Worm (Caenorhabditis elegans): ENCODE results near the gene ska-3.

ce11 chrIII:5709224-5709623 is 30.4 kb upstream of the ska-3 start, which contains the start of gene hpo-28:
- TF ChIP-seq nhr-23 (tag; optimal IDR thresholded peaks at IDR 0.05) (no peak), egl-27 (tag; optimal IDR thresholded peaks at IDR 0.05) (no peak), lin-11 (tag; optimal IDR thresholded peaks at IDR 0.05) (no peak), elt-3 (tag; optimal IDR thresholded peaks at IDR 0.05) (no peak), unc-39 (tag; optimal IDR thresholded peaks at IDR 0.05) (no peak)

Measured in whole organism, L2 larva.